Fruit fly (Drosophila melanogaster): ENCODE data around the gene Dci.

Dci gene

DNA sequence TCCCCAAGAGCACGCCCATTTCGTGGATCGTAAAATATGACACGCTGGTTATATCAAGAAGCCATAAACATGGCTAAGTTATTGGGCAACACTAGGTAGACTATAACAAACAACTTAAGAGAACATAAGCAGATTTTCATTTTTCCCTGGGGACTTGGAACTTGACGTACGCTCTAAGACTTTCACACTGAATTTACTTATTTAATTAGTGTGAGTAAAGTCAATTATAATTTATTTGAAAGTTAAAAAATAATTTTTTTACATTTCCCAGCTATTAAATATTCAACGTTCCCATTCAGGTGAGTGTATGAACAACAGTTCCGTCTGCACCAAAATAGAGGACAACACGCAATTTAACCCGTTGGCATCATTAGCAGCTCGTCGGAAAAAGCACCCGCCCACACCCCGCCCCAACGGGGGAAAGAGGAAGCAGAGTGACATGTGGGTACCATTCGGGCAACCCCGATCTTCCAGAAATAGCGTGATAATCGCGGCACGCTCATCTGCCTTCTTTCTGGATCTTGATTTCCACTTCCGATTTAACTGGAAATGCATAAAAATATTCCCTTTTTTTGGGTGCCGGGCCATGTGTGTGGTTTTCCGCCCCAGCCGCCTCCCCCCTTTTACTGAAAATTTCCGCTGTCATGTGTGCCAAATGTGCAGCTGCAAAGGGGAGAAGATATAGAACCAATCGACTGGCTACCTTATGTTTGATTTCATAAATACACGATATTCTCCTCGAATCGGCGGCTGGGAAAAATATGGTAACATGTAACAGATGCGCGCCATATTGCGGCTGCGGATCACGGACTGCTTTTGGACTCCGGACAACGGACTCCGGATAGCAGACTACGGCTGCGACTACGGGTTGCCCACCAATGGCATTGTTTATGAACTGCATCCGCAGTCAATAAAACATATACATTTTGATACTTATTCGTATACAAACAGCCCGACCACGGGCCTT is 35.6 kb upstream of the Dci start (continued):
- peak; percentile 35 for TF ChIP-seq Sox100B (GFP tag; optimal IDR thresholded peaks at IDR 0.05)
- TF ChIP-seq lov (optimal IDR thresholded peaks at IDR 0.05), result no peak
- peak; percentile 47; the same call in 1 of the 3 replicates for TF ChIP-seq lov (GFP tag; IDR thresholded peaks at IDR 0.05)
- TF ChIP-seq E2f2 (GFP tag; IDR thresholded peaks at IDR 0.05), result peak; percentile 34; the same call in 1 of the 2 replicates
- no peak for TF ChIP-seq pros (GFP tag; optimal IDR thresholded peaks at IDR 0.05)
- no peak for TF ChIP-seq pum (GFP tag; optimal IDR thresholded peaks at IDR 0.05)
- peak; percentile 5 for TF ChIP-seq MTF-1 (GFP tag; optimal IDR thresholded peaks at IDR 0.05; ENCODE audit: borderline replicate concordance)
- peak; percentile 35; the same call in 1 of the 2 replicates for TF ChIP-seq CG14441 (GFP tag; IDR thresholded peaks at IDR 0.05)
- peak; percentile 32 for TF ChIP-seq CG2712 (tag; optimal IDR thresholded peaks at IDR 0.05)
- peak; percentile 24 for TF ChIP-seq CG12659 (GFP tag; optimal IDR thresholded peaks at IDR 0.05)
- no peak for TF ChIP-seq Ravus (GFP tag; IDR thresholded peaks at IDR 0.05)
- TF ChIP-seq H15 (GFP tag; IDR thresholded peaks at IDR 0.05), result peak; percentile 46; the same call in 1 of the 3 replicates
- no peak for TF ChIP-seq vfl (GFP tag; optimal IDR thresholded peaks at IDR 0.05)
- 0 out of 3 replicates have a peak, but pooled peaks have one; percentile 27 for TF ChIP-seq ase (GFP tag; IDR thresholded peaks at IDR 0.05)
- peak in 1 of 2 experiments; percentile 55 for TF ChIP-seq Hr51 (GFP tag; optimal IDR thresholded peaks at IDR 0.05)
- peak; percentile 33 for TF ChIP-seq lab (GFP tag; optimal IDR thresholded peaks at IDR 0.05)
- no peak for TF ChIP-seq CG13775 (GFP tag; optimal IDR thresholded peaks at IDR 0.05)
- peak; percentile 65 for TF ChIP-seq CG14050 (GFP tag; IDR thresholded peaks at IDR 0.05)
- no peak for TF ChIP-seq pfk (GFP tag; optimal IDR thresholded peaks at IDR 0.05)
- peak; percentile 62; the same call in 1 of the 2 replicates for TF ChIP-seq ranshi (GFP tag; IDR thresholded peaks at IDR 0.05)
- no peak for TF ChIP-seq CG11723 (GFP tag; optimal IDR thresholded peaks at IDR 0.05)
- peak; percentile 12 for TF ChIP-seq Nf-YC (tag; optimal IDR thresholded peaks at IDR 0.05)
- peak; percentile 54 for TF ChIP-seq grau (tag; optimal IDR thresholded peaks at IDR 0.05)
- TF ChIP-seq CG18262 (tag; optimal IDR thresholded peaks at IDR 0.05), result peak; percentile 44
- TF ChIP-seq MBD-R2 (GFP tag; IDR thresholded peaks at IDR 0.05), result peak; percentile 26; the same call in 1 of the 2 replicates
- peak; percentile 55; the same call in 1 of the 2 replicates for TF ChIP-seq CG9932 (GFP tag; IDR thresholded peaks at IDR 0.05)
- TF ChIP-seq nmo (GFP tag; optimal IDR thresholded peaks at IDR 0.05), result peak; percentile 40
- TF ChIP-seq D19B (GFP tag; optimal IDR thresholded peaks at IDR 0.05), result peak; percentile 1
- TF ChIP-seq tup (GFP tag; optimal IDR thresholded peaks at IDR 0.05), result no peak
- peak; percentile 15 for TF ChIP-seq odd (GFP tag; optimal IDR thresholded peaks at IDR 0.05)
- TF ChIP-seq Blimp-1 (GFP tag; optimal IDR thresholded peaks at IDR 0.05), result peak; percentile 61
- TF ChIP-seq sisA (GFP tag; IDR thresholded peaks at IDR 0.05), result no peak
- TF ChIP-seq eve (GFP tag; optimal IDR thresholded peaks at IDR 0.05), result peak in 1 of 2 experiments; percentile 25
- TF ChIP-seq dysf (GFP tag; IDR thresholded peaks at IDR 0.05), result peak; percentile 52; the same call in 2 of the 3 replicates
- no peak for TF ChIP-seq Bgb (GFP tag; IDR thresholded peaks at IDR 0.05; ENCODE audit: partially characterized antibody)
- TF ChIP-seq mld (GFP tag; IDR thresholded peaks at IDR 0.05; ENCODE audit: partially characterized antibody), result no peak
- TF ChIP-seq CG12104 (GFP tag; optimal IDR thresholded peaks at IDR 0.05), result no peak
- peak; percentile 60 for TF ChIP-seq CG13424 (tag; optimal IDR thresholded peaks at IDR 0.05)
- peak; percentile 99 for TF ChIP-seq twi (tag; optimal IDR thresholded peaks at IDR 0.05)
- peak in 1 of 2 experiments; percentile 44 for TF ChIP-seq bsh (GFP tag; optimal IDR thresholded peaks at IDR 0.05)
- TF ChIP-seq ara (GFP tag; IDR thresholded peaks at IDR 0.05), result peak; percentile 29; the same call in 1 of the 2 replicates
- TF ChIP-seq Gsc (GFP tag; IDR thresholded peaks at IDR 0.05), result 0 out of 2 replicates have a peak, but pooled peaks have one; percentile 29
- peak; percentile 34; the same call in 1 of the 3 replicates for TF ChIP-seq CG34422 (GFP tag; IDR thresholded peaks at IDR 0.05)
- no peak for TF ChIP-seq CG12219 (GFP tag; optimal IDR thresholded peaks at IDR 0.05)
- TF ChIP-seq CG42726 (GFP tag; IDR thresholded peaks at IDR 0.05; ENCODE audit: partially characterized antibody), result no peak
- TF ChIP-seq crol (GFP tag; IDR thresholded peaks at IDR 0.05), result peak; percentile 68
- TF ChIP-seq CG17829 (tag; optimal IDR thresholded peaks at IDR 0.05), result peak; percentile 21

Data from whole organism, embryonic.